Worm (Caenorhabditis elegans) whole organism, L4/young adult: ENCODE data around the gene W04B5.5.

Experiments used
- W03F9.2 ChIP-seq: fragments of 150-350 bp; optimal IDR thresholded peaks from 2 replicates; lab custom pipeline; 2014; ENCODE audit warnings: missing biosample characterization, missing genetic modification characterization
- dao-5 ChIP-seq: sonication (generic microtip); optimal IDR thresholded peaks from 2 replicates; lab custom pipeline; 2016; ENCODE audit warnings: missing genotype, missing genetic modification characterization, moderate library complexity, missing compliant biosample characterization
- him-1 ChIP-seq: sonication (generic microtip); optimal IDR thresholded peaks from 2 replicates; lab custom pipeline; 2016; ENCODE audit warnings: missing genotype, missing genetic modification reagents, missing genetic modification characterization, missing compliant biosample characterization

ce11 chrIII:2418159-2418658, at the start of gene W04B5.5, which contains the start of gene W04B5.3:
- no peak for TF ChIP-seq him-1
- TF ChIP-seq W03F9.2 (tag; lab: Kevin White, UChicago) = no peak
- TF ChIP-seq dao-5 (tag; lab: Kevin White, UChicago) = no peak
